Fruit fly (Drosophila melanogaster): Measurements from ENCODE around the gene CG32532.

DNA sequence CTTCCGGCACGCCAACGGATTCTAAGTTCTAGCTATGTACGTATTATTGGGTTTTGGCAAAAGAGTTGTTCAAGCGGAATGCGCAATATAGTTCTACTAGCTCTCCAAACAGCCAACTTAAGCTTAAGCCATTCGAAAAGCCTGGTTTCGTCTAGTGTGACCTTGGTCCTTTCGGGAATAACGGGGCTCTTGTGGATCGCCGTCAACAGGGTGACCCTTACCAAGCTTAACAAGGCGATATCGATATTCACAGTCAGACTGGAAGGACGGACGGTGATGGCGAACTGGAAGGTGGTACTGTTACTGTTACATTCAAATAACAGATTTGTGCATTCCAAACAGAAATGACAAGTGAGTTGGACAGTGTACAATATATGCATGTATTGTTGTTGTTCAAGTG, 26.4 kb upstream of the CG32532 start:
- TF ChIP-seq ranshi (GFP tag; IDR thresholded peaks at IDR 0.05) (no peak), CG14965 (GFP tag; optimal IDR thresholded peaks at IDR 0.05; ENCODE audit: borderline replicate concordance) (no peak), org-1 (GFP tag; optimal IDR thresholded peaks at IDR 0.05) (no peak), CG15601 (tag; optimal IDR thresholded peaks at IDR 0.05) (no peak), Dfd (GFP tag; optimal IDR thresholded peaks at IDR 0.05) (no peak), Chrac-16 (GFP tag; optimal IDR thresholded peaks at IDR 0.05) (no peak), emc (GFP tag; optimal IDR thresholded peaks at IDR 0.05) (no peak), Dip2 (GFP tag; IDR thresholded peaks at IDR 0.05) (no peak)

All from whole organism, embryonic.